Worm (Caenorhabditis elegans): Measurements from ENCODE around the gene bcc-1.

ce11 chrIV:11124674-11125073 is 32.3 kb upstream of the bcc-1 start, which contains the start of gene spo-11:
- no peak for TF ChIP-seq nhr-237 (tag; optimal IDR thresholded peaks at IDR 0.05)
- TF ChIP-seq nhr-76 (tag; optimal IDR thresholded peaks at IDR 0.05), result no peak
- TF ChIP-seq php-3 (GFP tag; IDR thresholded peaks at IDR 0.05), result no peak
